Worm (Caenorhabditis elegans): ENCODE measurements around the gene F58G1.7.

ce11 chrII:12907070-12907469 lies 41.0 kb downstream of the F58G1.7 start, which contains the start of gene nspb-11:
- no peak for TF ChIP-seq ref-1 (GFP tag; conservative IDR thresholded peaks at IDR 0.05)
- no peak for TF ChIP-seq ztf-29 (GFP tag; IDR thresholded peaks at IDR 0.05)
